Fruit fly (Drosophila melanogaster) whole organism, embryonic: Measurements from ENCODE around the gene nxf2.

Source experiments
- Abd-B ChIP-seq: fragments of 200-800 bp; sonication (Bioruptor generic); optimal IDR thresholded peaks from 2 replicates; lab custom pipeline; 2018; ENCODE audit warnings: missing biosample characterization, mild to moderate bottlenecking, missing genetic modification characterization, moderate library complexity
- Atf-2 ChIP-seq: fragments of 200-800 bp; sonication (Bioruptor generic); optimal IDR thresholded peaks from 2 replicates; lab custom pipeline; 2016; ENCODE audit warnings: missing biosample characterization, missing genetic modification characterization
- CG12391 ChIP-seq: fragments of 200-800 bp; sonication (Bioruptor generic); optimal IDR thresholded peaks from 3 replicates; lab custom pipeline; 2018; ENCODE audit warnings: missing biosample characterization, mild to moderate bottlenecking, missing genetic modification characterization, moderate library complexity
- CG12659 ChIP-seq: fragments of 200-800 bp; sonication (Bioruptor generic); optimal IDR thresholded peaks from 3 replicates; lab custom pipeline; 2017; ENCODE audit warnings: mild to moderate bottlenecking, missing biosample characterization, missing genetic modification reagents, missing genetic modification characterization
- CG17361 ChIP-seq: fragments of 200-800 bp; sonication (Bioruptor generic); IDR thresholded peaks from 3 replicates; pipeline ENCODE4 v1.3.6; 2022; ENCODE audit warnings: missing biosample characterization, missing genetic modification characterization
- CG17829 ChIP-seq: fragments of 200-800 bp; optimal IDR thresholded peaks from 2 replicates; lab custom pipeline; 2019; ENCODE audit warnings: missing biosample characterization, mild to moderate bottlenecking, missing genetic modification characterization, moderate library complexity
- CG18764 ChIP-seq: fragments of 200-800 bp; sonication (Bioruptor generic); optimal IDR thresholded peaks from 3 replicates; lab custom pipeline; 2016; ENCODE audit warnings: missing biosample characterization, missing genetic modification characterization
- CG2120 ChIP-seq: fragments of 200-800 bp; sonication (Bioruptor generic); optimal IDR thresholded peaks from 3 replicates; lab custom pipeline; 2016; ENCODE audit warnings: missing biosample characterization, missing genetic modification characterization
- CG2199 ChIP-seq: fragments of 200-800 bp; sonication (Bioruptor generic); IDR thresholded peaks from 3 replicates; pipeline ENCODE4 v1.3.6; 2022; ENCODE audit warnings: missing biosample characterization, missing genetic modification characterization
- CG30020 ChIP-seq: fragments of 200-800 bp; optimal IDR thresholded peaks from 2 replicates; lab custom pipeline; 2019; ENCODE audit warnings: missing biosample characterization, mild to moderate bottlenecking, missing genetic modification characterization, moderate library complexity
- CG33557 ChIP-seq: fragments of 200-800 bp; sonication (Bioruptor generic); optimal IDR thresholded peaks from 2 replicates; lab custom pipeline; 2019; ENCODE audit warnings: missing biosample characterization, mild to moderate bottlenecking, missing genetic modification characterization, moderate library complexity
- CG34376 ChIP-seq: fragments of 200-800 bp; sonication (Bioruptor generic); optimal IDR thresholded peaks from 2 replicates; lab custom pipeline; 2018; ENCODE audit warnings: missing biosample characterization, mild to moderate bottlenecking, missing genetic modification characterization
- CG4328 ChIP-seq: fragments of 200-800 bp; sonication (Bioruptor generic); optimal IDR thresholded peaks from 3 replicates; lab custom pipeline; 2017; ENCODE audit warnings: missing biosample characterization, missing genetic modification reagents, missing genetic modification characterization
- CG4360 ChIP-seq: fragments of 200-800 bp; sonication (Bioruptor generic); IDR thresholded peaks from 2 replicates; pipeline ENCODE4 v1.3.6; 2022; ENCODE audit warnings: missing biosample characterization, missing genetic modification characterization
- CG4730 ChIP-seq: fragments of 200-800 bp; sonication (Bioruptor generic); IDR thresholded peaks from 2 replicates; pipeline ENCODE4 v1.3.6; 2022; ENCODE audit warnings: missing biosample characterization, missing genetic modification characterization
- CG6175 ChIP-seq: fragments of 200-800 bp; sonication (Bioruptor generic); IDR thresholded peaks from 3 replicates; pipeline ENCODE4 v1.3.6; 2022; ENCODE audit warnings: missing biosample characterization, missing genetic modification characterization
- CG6765 ChIP-seq: fragments of 200-800 bp; sonication (Bioruptor generic); optimal IDR thresholded peaks from 3 replicates; lab custom pipeline; 2017; ENCODE audit warnings: missing biosample characterization, mild to moderate bottlenecking, missing genetic modification characterization
- CG7357 ChIP-seq: fragments of 200-800 bp; sonication (Bioruptor generic); IDR thresholded peaks from 3 replicates; pipeline ENCODE4 v1.3.6; 2022; ENCODE audit warnings: missing biosample characterization, missing genetic modification characterization
- CG7987 ChIP-seq: fragments of 200-800 bp; sonication (Bioruptor generic); optimal IDR thresholded peaks from 2 replicates; lab custom pipeline; 2018; ENCODE audit warnings: missing biosample characterization, mild to moderate bottlenecking, missing genetic modification characterization, moderate library complexity
- Drgx ChIP-seq: fragments of 200-800 bp; sonication (Bioruptor generic); IDR thresholded peaks from 2 replicates; pipeline ENCODE4 v1.3.6; 2022; ENCODE audit warnings: missing biosample characterization, missing genetic modification characterization
- E2f2 ChIP-seq: fragments of 200-800 bp; sonication (Bioruptor generic); IDR thresholded peaks from 2 replicates; pipeline ENCODE4 v1.3.6; 2022; ENCODE audit warnings: missing biosample characterization, missing genetic modification characterization
- GATAe ChIP-seq: fragments of 200-800 bp; sonication (Bioruptor generic); conservative IDR thresholded peaks from 2 replicates; pipeline ENCODE4 v1.3.6; 2022; ENCODE audit warnings: missing biosample characterization, missing genetic modification characterization
- Hey ChIP-seq: fragments of 200-800 bp; sonication (Bioruptor generic); optimal IDR thresholded peaks from 3 replicates; lab custom pipeline; 2018; ENCODE audit warnings: missing biosample characterization, mild to moderate bottlenecking, missing genetic modification characterization
- Hmr ChIP-seq: fragments of 200-800 bp; sonication (Bioruptor generic); optimal IDR thresholded peaks from 3 replicates; lab custom pipeline; 2017; ENCODE audit warnings: mild to moderate bottlenecking, missing biosample characterization, missing genetic modification reagents, missing genetic modification characterization
- MTF-1 ChIP-seq: fragments of 200-800 bp; sonication (Bioruptor generic); optimal IDR thresholded peaks from 2 replicates; lab custom pipeline; 2018; ENCODE audit warnings: missing biosample characterization, mild to moderate bottlenecking, missing genetic modification characterization, borderline replicate concordance
- Meics ChIP-seq: fragments of 200-800 bp; sonication (Bioruptor generic); optimal IDR thresholded peaks from 2 replicates; lab custom pipeline; 2017; ENCODE audit warnings: missing biosample characterization, mild to moderate bottlenecking, missing genetic modification characterization
- Mes4 ChIP-seq: fragments of 200-800 bp; sonication (Bioruptor generic); optimal IDR thresholded peaks from 2 replicates; lab custom pipeline; 2016; ENCODE audit warnings: missing biosample characterization, missing genetic modification characterization
- Nf-YA ChIP-seq: fragments of 200-800 bp; sonication (Bioruptor generic); IDR thresholded peaks from 2 replicates; pipeline ENCODE4 v1.3.6; 2022; ENCODE audit warnings: missing biosample characterization, missing genetic modification characterization
- Ravus ChIP-seq: fragments of 200-800 bp; sonication (Bioruptor generic); IDR thresholded peaks from 2 replicates; pipeline ENCODE4 v1.3.6; 2022; ENCODE audit warnings: missing biosample characterization, missing genetic modification characterization
- Scr ChIP-seq: fragments of 200-800 bp; sonication (Bioruptor generic); IDR thresholded peaks from 2 replicates; pipeline ENCODE4 v1.3.6; 2022; ENCODE audit warnings: missing biosample characterization, missing genetic modification characterization; ENCODE audit not compliant: partially characterized antibody
- Ssrp ChIP-seq: fragments of 200-800 bp; sonication (Bioruptor generic); optimal IDR thresholded peaks from 2 replicates; lab custom pipeline; 2018; ENCODE audit warnings: missing biosample characterization, mild to moderate bottlenecking, missing genetic modification characterization, moderate library complexity
- aop ChIP-seq: fragments of 200-800 bp; sonication (Bioruptor generic); IDR thresholded peaks from 2 replicates; pipeline ENCODE4 v1.3.6; 2022; ENCODE audit warnings: missing biosample characterization, missing genetic modification characterization
- ase ChIP-seq: fragments of 200-800 bp; sonication (Bioruptor generic); IDR thresholded peaks from 3 replicates; pipeline ENCODE4 v1.3.6; 2022; ENCODE audit warnings: missing biosample characterization, missing genetic modification characterization
- az2 ChIP-seq: fragments of 200-800 bp; sonication (Bioruptor generic); optimal IDR thresholded peaks from 3 replicates; lab custom pipeline; 2016; ENCODE audit warnings: missing biosample characterization, missing genetic modification characterization
- cg ChIP-seq: fragments of 200-800 bp; sonication (Bioruptor generic); optimal IDR thresholded peaks from 3 replicates; lab custom pipeline; 2019; ENCODE audit warnings: missing biosample characterization, mild to moderate bottlenecking, missing genetic modification characterization, moderate library complexity
- disco-r ChIP-seq: fragments of 200-800 bp; sonication (Bioruptor generic); optimal IDR thresholded peaks from 2 replicates; lab custom pipeline; 2016; ENCODE audit warnings: missing biosample characterization, missing genetic modification characterization
- ems ChIP-seq: fragments of 200-800 bp; sonication (Bioruptor generic); optimal IDR thresholded peaks from 3 replicates; lab custom pipeline; 2016; ENCODE audit warnings: missing biosample characterization, missing genetic modification characterization
- grn ChIP-seq: fragments of 200-800 bp; sonication (Bioruptor generic); optimal IDR thresholded peaks from 3 replicates; lab custom pipeline; 2017; ENCODE audit warnings: missing biosample characterization, missing genetic modification characterization
- gro ChIP-seq: fragments of 200-800 bp; sonication (Bioruptor generic); optimal IDR thresholded peaks from 2 replicates; lab custom pipeline; 2016; ENCODE audit warnings: missing biosample characterization, missing genetic modification characterization
- hbn ChIP-seq: fragments of 200-800 bp; sonication (Bioruptor generic); IDR thresholded peaks from 2 replicates; pipeline ENCODE4 v1.3.6; 2022; ENCODE audit warnings: missing biosample characterization, missing genetic modification characterization; ENCODE audit not compliant: partially characterized antibody
- lbe ChIP-seq: fragments of 200-800 bp; sonication (Bioruptor generic); optimal IDR thresholded peaks from 2 replicates; lab custom pipeline; 2016; ENCODE audit warnings: missing biosample characterization, mild to moderate bottlenecking, missing genetic modification characterization
- lola ChIP-seq, 3 experiments: fragments of >200 bp in 2 of 3; fragments of 200-800 bp in 1 of 3; sonication (Bioruptor generic) in 1 of 3; optimal IDR thresholded peaks; 2 replicates each; lab custom pipeline; 2017 to 2019; ENCODE audit warnings: missing biosample characterization in 3 of 3, missing genetic modification characterization in 3 of 3, mild to moderate bottlenecking in 1 of 3, moderate library complexity in 1 of 3
- twi ChIP-seq: fragments of 200-800 bp; optimal IDR thresholded peaks from 2 replicates; lab custom pipeline; 2019; ENCODE audit warnings: missing biosample characterization, mild to moderate bottlenecking, missing genetic modification characterization, moderate library complexity
- wdn ChIP-seq: fragments of 200-800 bp; sonication (Bioruptor generic); IDR thresholded peaks from 2 replicates; pipeline ENCODE4 v1.3.6; 2022; ENCODE audit warnings: missing biosample characterization, missing genetic modification characterization
- wor ChIP-seq: fragments of 200-800 bp; sonication (Bioruptor generic); IDR thresholded peaks from 2 replicates; pipeline ENCODE4 v1.3.6; 2022; ENCODE audit warnings: missing biosample characterization, missing genetic modification characterization

The nxf2 gene

dm6 chr3L:16574307-16574946, 5.7 kb downstream of the nxf2 start, which contains the start of gene mbf1 (continued):
- no peak for TF ChIP-seq cg (GFP tag; lab: Kevin White, UChicago)
- peak; percentile 36 for TF ChIP-seq CG30020
- TF ChIP-seq grn (GFP tag; lab: Kevin White, UChicago): peak; percentile 73
- peak; percentile 80 for TF ChIP-seq CG12659
- TF ChIP-seq CG6175 (GFP tag; lab: Robert Waterston, UW): no peak
- TF ChIP-seq CG4730 (GFP tag; lab: Robert Waterston, UW): no peak
- no peak for TF ChIP-seq CG7987
- TF ChIP-seq gro (GFP tag; lab: Kevin White, UChicago): peak; percentile 48
- TF ChIP-seq Scr: peak; percentile 66
- peak; percentile 44 for TF ChIP-seq CG2120 (GFP tag; lab: Kevin White, UChicago)
- no peak for TF ChIP-seq az2 (GFP tag; lab: Kevin White, UChicago)
- TF ChIP-seq aop (GFP tag; lab: Robert Waterston, UW): no peak
- TF ChIP-seq Mes4: peak; percentile 2
- peak; percentile 16 for TF ChIP-seq CG34376 (GFP tag; lab: Kevin White, UChicago)
- TF ChIP-seq CG18764: peak; percentile 12
- TF ChIP-seq Nf-YA (GFP tag; lab: Robert Waterston, UW): no peak
- TF ChIP-seq CG33557: no peak
- no peak for TF ChIP-seq lola (GFP tag; optimal IDR thresholded peaks at IDR 0.05; lab: Kevin White, UChicago)
- TF ChIP-seq lbe (GFP tag; lab: Kevin White, UChicago): no peak
- TF ChIP-seq Abd-B (GFP tag; lab: Kevin White, UChicago): no peak
- no peak for TF ChIP-seq wor (GFP tag; lab: Robert Waterston, UW)
- TF ChIP-seq hbn (GFP tag; lab: Robert Waterston, UW): peak; percentile 49; the same call in 1 of the 2 replicates
- no peak for TF ChIP-seq disco-r (GFP tag; lab: Kevin White, UChicago)
- TF ChIP-seq CG7357: no peak
- TF ChIP-seq CG2199 (GFP tag; lab: Robert Waterston, UW): no peak
- TF ChIP-seq ase (GFP tag; lab: Robert Waterston, UW): no peak
- TF ChIP-seq Hey: no peak
- TF ChIP-seq CG12391 (tag; lab: Kevin White, UChicago): peak; percentile 48
- no peak for TF ChIP-seq Meics (GFP tag; lab: Kevin White, UChicago)
- TF ChIP-seq Drgx: no peak
- no peak for TF ChIP-seq CG6765 (GFP tag; lab: Kevin White, UChicago)
- TF ChIP-seq Ravus (GFP tag; lab: Robert Waterston, UW): no peak
- TF ChIP-seq CG4360 (GFP tag; lab: Robert Waterston, UW): no peak
- peak; percentile 13 for TF ChIP-seq CG17829 (tag; lab: Kevin White, UChicago)
- peak; percentile 61; the same call in 1 of the 3 replicates for TF ChIP-seq CG17361
- TF ChIP-seq ems: no peak
- TF ChIP-seq E2f2 (GFP tag; lab: Robert Waterston, UW): peak; percentile 69
- no peak for TF ChIP-seq MTF-1
- no peak for TF ChIP-seq Atf-2 (GFP tag; lab: Kevin White, UChicago)
- no peak for TF ChIP-seq CG4328 (GFP tag; lab: Kevin White, UChicago)
- TF ChIP-seq Hmr (GFP tag; lab: Kevin White, UChicago): peak; percentile 11
- TF ChIP-seq Ssrp: no peak
- TF ChIP-seq twi (tag; lab: Kevin White, UChicago): no peak
- no peak for TF ChIP-seq wdn (GFP tag; lab: Robert Waterston, UW)
- TF ChIP-seq GATAe: no peak
